Worm (Caenorhabditis elegans) whole organism, L2 larva: Measurements from ENCODE around the gene lbp-1.

ENCODE experiments used
- C34F6.9 ChIP-seq: fragments of 150-350 bp; optimal IDR thresholded peaks from 2 replicates; lab custom pipeline; 2014; ENCODE audit warnings: missing biosample characterization, missing genetic modification characterization
- F13H6.1 ChIP-seq: sonication (generic microtip); optimal IDR thresholded peaks from 2 replicates; lab custom pipeline; 2016; ENCODE audit warnings: missing genetic modification characterization, missing compliant biosample characterization
- Y55F3AM.14 ChIP-seq: fragments of 200-800 bp; sonication (Bioruptor generic); optimal IDR thresholded peaks from 2 replicates; lab custom pipeline; 2018; ENCODE audit warnings: mild to moderate bottlenecking, missing genetic modification characterization, missing compliant biosample characterization
- ZK546.5 ChIP-seq: sonication (generic microtip); optimal IDR thresholded peaks from 2 replicates; lab custom pipeline; 2017; ENCODE audit warnings: missing biosample characterization, missing genetic modification characterization
- aly-2 ChIP-seq: fragments of 150-350 bp; optimal IDR thresholded peaks from 2 replicates; lab custom pipeline; 2014; ENCODE audit warnings: missing biosample characterization, missing genetic modification characterization
- ama-1 ChIP-seq: fragments of 150-350 bp; optimal IDR thresholded peaks from 2 replicates; lab custom pipeline; 2018; ENCODE audit warnings: inconsistent platforms
- crh-2 ChIP-seq: sonication (generic microtip); optimal IDR thresholded peaks from 2 replicates; lab custom pipeline; 2017; ENCODE audit warnings: missing biosample characterization, missing genetic modification characterization
- elt-1 ChIP-seq: fragments of 150-350 bp; optimal IDR thresholded peaks from 2 replicates; lab custom pipeline; 2014; ENCODE audit warnings: missing biosample characterization, missing genetic modification characterization
- fos-1 ChIP-seq: fragments of 150-350 bp; optimal IDR thresholded peaks from 2 replicates; lab custom pipeline; 2014; ENCODE audit warnings: missing biosample characterization, missing genetic modification characterization
- gmeb-1 ChIP-seq: fragments of 150-350 bp; optimal IDR thresholded peaks from 2 replicates; lab custom pipeline; 2014; ENCODE audit warnings: missing biosample characterization, missing genetic modification characterization
- lin-11 ChIP-seq: fragments of 150-350 bp; sonication (generic microtip); optimal IDR thresholded peaks from 2 replicates; lab custom pipeline; 2014; ENCODE audit warnings: missing biosample characterization, missing genetic modification characterization, inconsistent platforms, mixed read lengths
- lin-13 ChIP-seq: fragments of 150-350 bp; optimal IDR thresholded peaks from 2 replicates; lab custom pipeline; 2014; ENCODE audit warnings: missing biosample characterization, missing genetic modification reagents, missing genetic modification characterization
- lin-39 ChIP-seq: fragments of 150-350 bp; optimal IDR thresholded peaks from 2 replicates; lab custom pipeline; 2014; ENCODE audit warnings: missing biosample characterization, missing genetic modification reagents, missing genetic modification characterization
- mab-5 ChIP-seq: fragments of 150-350 bp; optimal IDR thresholded peaks from 2 replicates; lab custom pipeline; 2014; ENCODE audit warnings: missing biosample characterization, missing genetic modification characterization
- mdl-1 ChIP-seq, 2 experiments: fragments of 150-350 bp in 1 of 2; sonication (generic microtip) in 1 of 2; optimal IDR thresholded peaks; 2 replicates each; lab custom pipeline; 2017; ENCODE audit warnings: missing biosample characterization in 2 of 2, missing genetic modification characterization in 2 of 2
- nhr-12 ChIP-seq: fragments of 150-350 bp; optimal IDR thresholded peaks from 2 replicates; lab custom pipeline; 2014; ENCODE audit warnings: missing biosample characterization, missing genetic modification characterization
- nhr-21 ChIP-seq: fragments of 150-350 bp; optimal IDR thresholded peaks from 2 replicates; lab custom pipeline; 2014; ENCODE audit warnings: missing biosample characterization, missing genetic modification characterization
- nhr-23 ChIP-seq: fragments of 150-350 bp; optimal IDR thresholded peaks from 2 replicates; lab custom pipeline; 2014; ENCODE audit warnings: missing biosample characterization, missing genetic modification reagents, missing genetic modification characterization
- nhr-237 ChIP-seq: fragments of 150-350 bp; optimal IDR thresholded peaks from 2 replicates; lab custom pipeline; 2014; ENCODE audit warnings: missing biosample characterization, missing genetic modification characterization
- nhr-25 ChIP-seq: fragments of 150-350 bp; sonication (generic microtip); optimal IDR thresholded peaks from 3 replicates; lab custom pipeline; 2014; ENCODE audit warnings: missing biosample characterization, missing genetic modification characterization
- nhr-77 ChIP-seq: fragments of 150-350 bp; optimal IDR thresholded peaks from 2 replicates; lab custom pipeline; 2014; ENCODE audit warnings: missing biosample characterization, missing genetic modification characterization
- sma-9 ChIP-seq, 2 experiments: fragments of 150-350 bp in 1 of 2; sonication (generic microtip) in 1 of 2; optimal IDR thresholded peaks; 2 replicates each; lab custom pipeline; 2014 to 2016; ENCODE audit warnings: missing genetic modification characterization in 2 of 2, mild to moderate bottlenecking in 1 of 2, missing biosample characterization in 1 of 2, missing compliant biosample characterization in 1 of 2, missing genetic modification reagents in 1 of 2, moderate library complexity in 1 of 2
- snpc-4 ChIP-seq: fragments of 150-350 bp; optimal IDR thresholded peaks from 2 replicates; lab custom pipeline; 2014; ENCODE audit warnings: missing biosample characterization, missing genetic modification characterization
- unc-39 ChIP-seq: fragments of 150-350 bp; optimal IDR thresholded peaks from 2 replicates; lab custom pipeline; 2014; ENCODE audit warnings: missing biosample characterization, missing genetic modification characterization
- unc-62 ChIP-seq: fragments of 150-350 bp; optimal IDR thresholded peaks from 2 replicates; lab custom pipeline; 2014; ENCODE audit warnings: missing biosample characterization, missing genetic modification reagents, missing genetic modification characterization
- zag-1 ChIP-seq: fragments of 150-350 bp; optimal IDR thresholded peaks from 2 replicates; lab custom pipeline; 2014; ENCODE audit warnings: missing biosample characterization, missing genetic modification characterization
- ztf-1 ChIP-seq: fragments of 200-800 bp; sonication (Bioruptor generic); conservative IDR thresholded peaks from 2 replicates; pipeline ENCODE4 v1.3.6; 2022; ENCODE audit warnings: missing genetic modification characterization, missing compliant biosample characterization
- ztf-4 ChIP-seq: fragments of 150-350 bp; optimal IDR thresholded peaks from 2 replicates; lab custom pipeline; 2014; ENCODE audit warnings: missing biosample characterization, missing genetic modification characterization

lbp-1 gene

ce11 chrX:3301770-3302169, 42.8 kb downstream of the lbp-1 start, which contains the start of gene F11D5.5:
Gene F11D5.5 (plus strand): TSS chrX:3302070.
- TF ChIP-seq mdl-1 (tag; optimal IDR thresholded peaks at IDR 0.05; lab: Kevin White, UChicago) (no peak), ztf-4 (tag; lab: Kevin White, UChicago) (no peak), unc-39 (no peak), aly-2 (tag; lab: Kevin White, UChicago) (no peak), elt-1 (tag; lab: Kevin White, UChicago) (no peak), ZK546.5 (tag; lab: Kevin White, UChicago) (no peak), lin-39 (no peak), snpc-4 (tag; lab: Kevin White, UChicago) (no peak), nhr-25 (no peak), gmeb-1 (tag; lab: Kevin White, UChicago) (no peak), C34F6.9 (tag; lab: Kevin White, UChicago) (no peak), nhr-21 (no peak), nhr-12 (tag; lab: Kevin White, UChicago) (no peak), ama-1 (lab: Kevin White, UChicago) (no peak), nhr-77 (tag; lab: Kevin White, UChicago) (no peak), nhr-23 (no peak), zag-1 (tag; lab: Kevin White, UChicago) (no peak), nhr-237 (no peak)

ce11 chrX:3304068-3304467, 45.1 kb downstream of the lbp-1 start, which contains the start of gene F11D5.7:
Gene F11D5.7 (plus strand): TSS chrX:3304368.
- TF ChIP-seq nhr-12 (tag; lab: Kevin White, UChicago) (no peak), F13H6.1 (no peak), mab-5 (no peak), lin-13 (no peak)

ce11 chrX:3306594-3307296, 47.8 kb downstream of the lbp-1 start:
- TF ChIP-seq ztf-1 (GFP tag; lab: Robert Waterston, UW) (no peak), nhr-12 (tag; lab: Kevin White, UChicago) (no peak), unc-62 (GFP tag; lab: Kevin White, UChicago) (no peak), snpc-4 (tag; lab: Kevin White, UChicago) (no peak), lin-11 (tag; lab: Kevin White, UChicago) (no peak), aly-2 (tag; lab: Kevin White, UChicago) (no peak), Y55F3AM.14 (GFP tag; lab: Kevin White, UChicago) (no peak), fos-1 (tag; lab: Kevin White, UChicago) (peak; percentile 75), crh-2 (tag; lab: Kevin White, UChicago) (no peak), sma-9 (GFP tag; optimal IDR thresholded peaks at IDR 0.05; lab: Kevin White, UChicago) (peak; percentile 30), sma-9 (tag; optimal IDR thresholded peaks at IDR 0.05; lab: Kevin White, UChicago) (no peak)
